Worm (Caenorhabditis elegans): Measurements from ENCODE around the gene Y116A8C.3.

- no peak for TF ChIP-seq ceh-88 (GFP tag; IDR thresholded peaks at IDR 0.05)
- TF ChIP-seq unc-30 (tag; optimal IDR thresholded peaks at IDR 0.05): no peak
- TF ChIP-seq nhr-19 (GFP tag; conservative IDR thresholded peaks at IDR 0.05): no peak
- TF ChIP-seq dpl-1 (GFP tag; optimal IDR thresholded peaks at IDR 0.05): no peak
- no peak for TF ChIP-seq egl-27 (tag; optimal IDR thresholded peaks at IDR 0.05)
- TF ChIP-seq elt-2 (tag; optimal IDR thresholded peaks at IDR 0.05): no peak
- no peak for TF ChIP-seq nhr-11 (tag; optimal IDR thresholded peaks at IDR 0.05)
Observed at ce11 chrIV:16952389-16952788, 36.5 kb downstream of the Y116A8C.3 start.
